Fruit fly (Drosophila melanogaster): Measurements from ENCODE around the gene CG6707.

CG6707 gene

DNA sequence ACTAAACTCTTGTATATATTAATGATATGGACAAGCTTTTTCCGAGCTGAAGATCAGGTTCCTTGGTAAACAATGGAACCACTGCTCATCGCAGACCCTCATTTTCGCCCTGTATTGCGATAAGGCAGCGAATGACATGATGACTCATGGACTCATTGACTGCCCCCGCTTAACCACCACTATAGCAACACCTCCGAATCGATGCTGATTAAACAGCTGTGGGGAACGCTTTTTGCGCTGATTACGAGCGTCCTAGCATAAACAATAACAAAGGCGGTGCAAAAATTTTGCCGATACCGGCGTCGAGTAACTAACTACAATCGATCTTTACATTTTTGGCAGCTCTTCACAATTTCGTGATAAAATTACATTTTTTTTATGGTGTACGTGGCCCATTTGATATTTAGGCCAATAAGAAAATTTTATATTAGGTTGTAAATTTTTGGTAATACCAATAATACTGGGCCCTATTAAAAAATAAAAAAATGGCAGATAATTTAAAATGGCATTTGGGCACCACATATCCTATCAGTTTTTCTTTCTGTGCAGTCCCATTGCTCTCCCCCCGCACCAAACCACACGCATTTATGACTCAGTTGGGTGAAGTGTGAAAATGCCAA is 1.1 kb downstream of the CG6707 start (continued):
- TF ChIP-seq Taf1 (GFP tag; IDR thresholded peaks at IDR 0.05) (no peak), Tbp (GFP tag; optimal IDR thresholded peaks at IDR 0.05) (no peak), bsh (GFP tag; optimal IDR thresholded peaks at IDR 0.05) (peak in 1 of 2 experiments; percentile 9), Ssrp (tag; optimal IDR thresholded peaks at IDR 0.05) (no peak), Nf-YA (GFP tag; IDR thresholded peaks at IDR 0.05) (no peak), tup (GFP tag; optimal IDR thresholded peaks at IDR 0.05) (no peak), gfzf (GFP tag; optimal IDR thresholded peaks at IDR 0.05) (no peak), sens-2 (GFP tag; IDR thresholded peaks at IDR 0.05) (no peak), tap (tag; optimal IDR thresholded peaks at IDR 0.05) (no peak), CG8478 (optimal IDR thresholded peaks at IDR 0.05) (no peak), Bteb2 (GFP tag; optimal IDR thresholded peaks at IDR 0.05) (no peak), CG10959 (GFP tag; IDR thresholded peaks at IDR 0.05) (no peak), gro (GFP tag; optimal IDR thresholded peaks at IDR 0.05) (no peak), amos (GFP tag; IDR thresholded peaks at IDR 0.05; ENCODE audit: partially characterized antibody) (no peak), Sox100B (GFP tag; optimal IDR thresholded peaks at IDR 0.05) (no peak), CG34224 (GFP tag; IDR thresholded peaks at IDR 0.05; ENCODE audit: partially characterized antibody) (no peak), CoRest (tag; optimal IDR thresholded peaks at IDR 0.05) (no peak), ken (GFP tag; IDR thresholded peaks at IDR 0.05) (no peak), Gug (GFP tag; IDR thresholded peaks at IDR 0.05) (no peak), mirr (GFP tag; optimal IDR thresholded peaks at IDR 0.05) (no peak), CG15601 (tag; optimal IDR thresholded peaks at IDR 0.05) (no peak), sd (tag; optimal IDR thresholded peaks at IDR 0.05) (peak; percentile 35), CG4328 (GFP tag; optimal IDR thresholded peaks at IDR 0.05) (no peak), CG12744 (GFP tag; optimal IDR thresholded peaks at IDR 0.05) (no peak), CG10565 (GFP tag; optimal IDR thresholded peaks at IDR 0.05) (no peak), ATbp (GFP tag; optimal IDR thresholded peaks at IDR 0.05) (no peak), sima (GFP tag; optimal IDR thresholded peaks at IDR 0.05) (no peak), Awh (GFP tag; IDR thresholded peaks at IDR 0.05) (no peak), Doc2 (GFP tag; IDR thresholded peaks at IDR 0.05) (no peak), Hmx (GFP tag; optimal IDR thresholded peaks at IDR 0.05) (no peak), phol (tag; optimal IDR thresholded peaks at IDR 0.05) (no peak), slp2 (GFP tag; optimal IDR thresholded peaks at IDR 0.05) (no peak), Atf6 (GFP tag; IDR thresholded peaks at IDR 0.05) (no peak), CG12659 (GFP tag; optimal IDR thresholded peaks at IDR 0.05) (no peak), CG34422 (GFP tag; IDR thresholded peaks at IDR 0.05) (0 out of 3 replicates have a peak, but pooled peaks have one; percentile 8), ase (GFP tag; IDR thresholded peaks at IDR 0.05) (no peak), trh (GFP tag; optimal IDR thresholded peaks at IDR 0.05) (no peak), dan (GFP tag; IDR thresholded peaks at IDR 0.05) (no peak), pros (GFP tag; optimal IDR thresholded peaks at IDR 0.05) (no peak), unc-4 (GFP tag; IDR thresholded peaks at IDR 0.05; ENCODE audit: partially characterized antibody) (no peak), Vsx1 (GFP tag; optimal IDR thresholded peaks at IDR 0.05) (no peak), dysf (GFP tag; IDR thresholded peaks at IDR 0.05) (0 out of 3 replicates have a peak, but pooled peaks have one; percentile 7), Nf-YC (tag; optimal IDR thresholded peaks at IDR 0.05) (no peak), corto (GFP tag; optimal IDR thresholded peaks at IDR 0.05) (no peak), cwo (GFP tag; optimal IDR thresholded peaks at IDR 0.05) (peak; percentile 3), btn (GFP tag; optimal IDR thresholded peaks at IDR 0.05) (no peak), pum (GFP tag; optimal IDR thresholded peaks at IDR 0.05) (no peak), CG13296 (GFP tag; optimal IDR thresholded peaks at IDR 0.05) (no peak), CG30403 (GFP tag; optimal IDR thresholded peaks at IDR 0.05) (no peak), Adf1 (GFP tag; IDR thresholded peaks at IDR 0.05) (peak; percentile 11; the same call in 1 of the 2 replicates), CG11723 (GFP tag; optimal IDR thresholded peaks at IDR 0.05) (no peak)

All from whole organism, embryonic.